Worm (Caenorhabditis elegans) whole organism, L3 larva: ENCODE data around the gene fbxa-167.

Experiments used
- fkh-10 ChIP-seq: sonication (generic microtip); optimal IDR thresholded peaks from 2 replicates; lab custom pipeline; 2017; ENCODE audit warnings: missing biosample characterization, missing genetic modification reagents, missing genetic modification characterization
- zag-1 ChIP-seq: fragments of 150-350 bp; optimal IDR thresholded peaks from 2 replicates; lab custom pipeline; 2014; ENCODE audit warnings: missing biosample characterization, missing genetic modification characterization

DNA sequence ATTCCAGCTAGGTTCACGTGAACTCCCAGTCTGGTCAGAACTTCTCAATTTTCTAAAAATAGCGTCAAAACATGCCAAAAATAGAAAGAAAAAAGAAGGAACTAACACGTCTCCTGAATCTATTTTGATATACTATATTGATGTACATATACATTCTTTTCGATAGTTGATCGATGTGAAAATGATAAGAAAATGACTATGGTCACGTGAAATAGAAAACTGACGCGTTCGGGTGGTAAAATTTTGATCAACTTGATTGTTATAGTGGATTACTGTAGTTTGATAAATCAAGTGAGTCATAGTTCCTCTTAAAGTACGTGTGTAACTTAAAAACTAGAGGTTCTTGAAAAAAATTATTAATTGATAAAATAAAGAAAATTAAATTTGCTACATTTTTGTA is 23.1 kb downstream of the fbxa-167 start:
- TF ChIP-seq zag-1 (tag; lab: Kevin White, UChicago) (no peak), fkh-10 (no peak)
